Fruit fly (Drosophila melanogaster) whole organism, embryonic: ENCODE results near the gene CG9184.

Experiments
- Aef1 ChIP-seq: fragments of 200-800 bp; sonication (Bioruptor generic); IDR thresholded peaks from 3 replicates; pipeline ENCODE4 v1.3.6; 2022; ENCODE audit warnings: missing biosample characterization, missing genetic modification characterization
- Antp ChIP-seq: fragments of 200-800 bp; sonication (Bioruptor generic); optimal IDR thresholded peaks from 3 replicates; lab custom pipeline; 2016; ENCODE audit warnings: missing biosample characterization, missing genetic modification characterization
- Atf3 ChIP-seq: fragments of 200-800 bp; sonication (Bioruptor generic); optimal IDR thresholded peaks from 3 replicates; lab custom pipeline; 2016; ENCODE audit warnings: missing biosample characterization, missing genetic modification characterization
- CG10565 ChIP-seq: fragments of 200-800 bp; sonication (Bioruptor generic); optimal IDR thresholded peaks from 3 replicates; lab custom pipeline; 2016; ENCODE audit warnings: missing biosample characterization, mild to moderate bottlenecking, missing genetic modification characterization
- CG13296 ChIP-seq: fragments of 200-800 bp; sonication (Bioruptor generic); optimal IDR thresholded peaks from 3 replicates; lab custom pipeline; 2018; ENCODE audit warnings: missing biosample characterization, mild to moderate bottlenecking, missing genetic modification characterization
- CG14710 ChIP-seq: fragments of 200-800 bp; sonication (Bioruptor generic); optimal IDR thresholded peaks from 3 replicates; lab custom pipeline; 2019; ENCODE audit warnings: missing biosample characterization, mild to moderate bottlenecking, missing genetic modification characterization, moderate library complexity
- CG15011 ChIP-seq: fragments of 200-800 bp; sonication (Bioruptor generic); optimal IDR thresholded peaks from 3 replicates; lab custom pipeline; 2018; ENCODE audit warnings: missing biosample characterization, mild to moderate bottlenecking, missing genetic modification characterization
- CG16813 ChIP-seq: fragments of 200-800 bp; sonication (Bioruptor generic); IDR thresholded peaks from 3 replicates; pipeline ENCODE4 v1.3.6; 2022; ENCODE audit warnings: missing biosample characterization, missing genetic modification characterization; ENCODE audit not compliant: partially characterized antibody
- CG17186 ChIP-seq: fragments of 200-800 bp; sonication (Bioruptor generic); optimal IDR thresholded peaks from 3 replicates; lab custom pipeline; 2017; ENCODE audit warnings: missing biosample characterization, missing genetic modification reagents, missing genetic modification characterization
- CG17385 ChIP-seq: fragments of 200-800 bp; sonication (Bioruptor generic); optimal IDR thresholded peaks from 3 replicates; lab custom pipeline; 2018; ENCODE audit warnings: missing biosample characterization, mild to moderate bottlenecking, missing genetic modification characterization
- CG2116 ChIP-seq: fragments of 200-800 bp; sonication (Bioruptor generic); optimal IDR thresholded peaks from 3 replicates; lab custom pipeline; 2018; ENCODE audit warnings: missing biosample characterization, mild to moderate bottlenecking, missing genetic modification characterization
- CG2875 ChIP-seq: fragments of 200-800 bp; sonication (Bioruptor generic); optimal IDR thresholded peaks from 2 replicates; lab custom pipeline; 2017; ENCODE audit warnings: missing biosample characterization, mild to moderate bottlenecking, missing genetic modification characterization, missing genetic modification reagents
- CG30020 ChIP-seq: fragments of 200-800 bp; optimal IDR thresholded peaks from 2 replicates; lab custom pipeline; 2019; ENCODE audit warnings: missing biosample characterization, mild to moderate bottlenecking, missing genetic modification characterization, moderate library complexity
- CG3065 ChIP-seq: fragments of 200-800 bp; sonication (Bioruptor generic); optimal IDR thresholded peaks from 2 replicates; lab custom pipeline; 2016; ENCODE audit warnings: missing biosample characterization, missing genetic modification characterization
- CG31365 ChIP-seq: fragments of 200-800 bp; sonication (Bioruptor generic); optimal IDR thresholded peaks from 2 replicates; lab custom pipeline; 2018; ENCODE audit warnings: missing biosample characterization, mild to moderate bottlenecking, missing genetic modification characterization
- CG3163 ChIP-seq: fragments of 200-800 bp; sonication (Bioruptor generic); optimal IDR thresholded peaks from 3 replicates; lab custom pipeline; 2016; ENCODE audit warnings: missing biosample characterization, missing genetic modification characterization
- CG34422 ChIP-seq: fragments of 200-800 bp; sonication (Bioruptor generic); IDR thresholded peaks from 3 replicates; pipeline ENCODE4 v1.3.6; 2022; ENCODE audit warnings: missing biosample characterization, missing genetic modification characterization
- CG5245 ChIP-seq: fragments of 200-800 bp; sonication (Bioruptor generic); optimal IDR thresholded peaks from 3 replicates; lab custom pipeline; 2016; ENCODE audit warnings: missing biosample characterization, missing genetic modification characterization
- CG6765 ChIP-seq: fragments of 200-800 bp; sonication (Bioruptor generic); optimal IDR thresholded peaks from 3 replicates; lab custom pipeline; 2017; ENCODE audit warnings: missing biosample characterization, mild to moderate bottlenecking, missing genetic modification characterization
- CG7271 ChIP-seq: fragments of 200-800 bp; sonication (Bioruptor generic); optimal IDR thresholded peaks from 2 replicates; lab custom pipeline; 2018; ENCODE audit warnings: missing biosample characterization, mild to moderate bottlenecking, missing genetic modification characterization, moderate library complexity
- CG8359 ChIP-seq: fragments of 200-800 bp; sonication (Bioruptor generic); optimal IDR thresholded peaks from 2 replicates; lab custom pipeline; 2017; ENCODE audit warnings: missing biosample characterization, mild to moderate bottlenecking, missing genetic modification characterization, borderline replicate concordance
- Fer1 ChIP-seq: fragments of 200-800 bp; sonication (Bioruptor generic); optimal IDR thresholded peaks from 2 replicates; lab custom pipeline; 2017; ENCODE audit warnings: missing biosample characterization, mild to moderate bottlenecking, missing genetic modification characterization
- Mes4 ChIP-seq: fragments of 200-800 bp; sonication (Bioruptor generic); optimal IDR thresholded peaks from 2 replicates; lab custom pipeline; 2016; ENCODE audit warnings: missing biosample characterization, missing genetic modification characterization
- Opbp ChIP-seq: fragments of 200-800 bp; sonication (Bioruptor generic); IDR thresholded peaks from 3 replicates; pipeline ENCODE4 v1.3.6; 2022; ENCODE audit warnings: missing biosample characterization, missing genetic modification characterization; ENCODE audit not compliant: partially characterized antibody
- Sin3A ChIP-seq: fragments of >200 bp; optimal IDR thresholded peaks from 2 replicates; lab custom pipeline; 2018
- abd-A ChIP-seq: fragments of 200-800 bp; sonication (Bioruptor generic); optimal IDR thresholded peaks from 3 replicates; lab custom pipeline; 2019; ENCODE audit warnings: missing biosample characterization, mild to moderate bottlenecking, missing genetic modification characterization, moderate library complexity
- ash1 ChIP-seq: fragments of 200-800 bp; sonication (Bioruptor generic); optimal IDR thresholded peaks from 2 replicates; lab custom pipeline; 2018; ENCODE audit warnings: missing biosample characterization, mild to moderate bottlenecking, missing genetic modification characterization
- chinmo ChIP-seq: fragments of 200-800 bp; sonication (Bioruptor generic); IDR thresholded peaks from 4 replicates; pipeline ENCODE4 v1.3.6; 2022; ENCODE audit warnings: missing biosample characterization, missing genetic modification characterization; ENCODE audit not compliant: partially characterized antibody
- crc ChIP-seq: fragments of 200-800 bp; sonication (Bioruptor generic); optimal IDR thresholded peaks from 2 replicates; lab custom pipeline; 2016; ENCODE audit warnings: missing biosample characterization, missing genetic modification characterization
- cwo ChIP-seq: fragments of 200-800 bp; sonication (Bioruptor generic); optimal IDR thresholded peaks from 3 replicates; lab custom pipeline; 2017; ENCODE audit warnings: missing biosample characterization, missing genetic modification characterization, mild to moderate bottlenecking, moderate library complexity, missing genetic modification reagents
- dati ChIP-seq: fragments of 200-800 bp; sonication (Bioruptor generic); IDR thresholded peaks from 2 replicates; pipeline ENCODE4 v1.3.6; 2022; ENCODE audit warnings: missing biosample characterization, missing genetic modification characterization
- ems ChIP-seq: fragments of 200-800 bp; sonication (Bioruptor generic); optimal IDR thresholded peaks from 3 replicates; lab custom pipeline; 2016; ENCODE audit warnings: missing biosample characterization, missing genetic modification characterization
- eve ChIP-seq, 2 experiments: fragments of >200 bp; optimal IDR thresholded peaks; 2 replicates each; lab custom pipeline; 2017; ENCODE audit warnings: missing biosample characterization in 2 of 2, missing genetic modification characterization in 2 of 2
- gem ChIP-seq: fragments of 200-800 bp; sonication (Bioruptor generic); optimal IDR thresholded peaks from 2 replicates; lab custom pipeline; 2019; ENCODE audit warnings: missing biosample characterization, mild to moderate bottlenecking, missing genetic modification characterization, moderate library complexity
- grau ChIP-seq: fragments of 200-800 bp; optimal IDR thresholded peaks from 3 replicates; lab custom pipeline; 2019; ENCODE audit warnings: missing biosample characterization, mild to moderate bottlenecking, missing genetic modification characterization, moderate library complexity
- hb ChIP-seq: fragments of 200-800 bp; sonication (Bioruptor generic); IDR thresholded peaks from 3 replicates; pipeline ENCODE4 v1.3.6; 2022; ENCODE audit warnings: missing biosample characterization, missing genetic modification characterization; ENCODE audit not compliant: partially characterized antibody
- hth ChIP-seq: fragments of >200 bp; optimal IDR thresholded peaks from 2 replicates; lab custom pipeline; 2017; ENCODE audit warnings: inconsistent platforms
- ken ChIP-seq: fragments of 200-800 bp; sonication (Bioruptor generic); IDR thresholded peaks from 3 replicates; pipeline ENCODE4 v1.3.6; 2022; ENCODE audit warnings: missing biosample characterization, missing genetic modification characterization
- klu ChIP-seq: fragments of 200-800 bp; sonication (Bioruptor generic); IDR thresholded peaks from 2 replicates; pipeline ENCODE4 v1.3.6; 2022; ENCODE audit warnings: missing biosample characterization, missing genetic modification characterization
- lbe ChIP-seq: fragments of 200-800 bp; sonication (Bioruptor generic); optimal IDR thresholded peaks from 2 replicates; lab custom pipeline; 2016; ENCODE audit warnings: missing biosample characterization, mild to moderate bottlenecking, missing genetic modification characterization
- lola ChIP-seq, 3 experiments: fragments of >200 bp in 2 of 3; fragments of 200-800 bp in 1 of 3; sonication (Bioruptor generic) in 1 of 3; optimal IDR thresholded peaks; 2 replicates each; lab custom pipeline; 2017 to 2019; ENCODE audit warnings: missing biosample characterization in 3 of 3, missing genetic modification characterization in 3 of 3, mild to moderate bottlenecking in 1 of 3, moderate library complexity in 1 of 3
- mirr ChIP-seq: fragments of 200-800 bp; sonication (Bioruptor generic); optimal IDR thresholded peaks from 3 replicates; lab custom pipeline; 2018; ENCODE audit warnings: missing biosample characterization, mild to moderate bottlenecking, missing genetic modification characterization
- nerfin-2 ChIP-seq: fragments of 200-800 bp; sonication (Bioruptor generic); IDR thresholded peaks from 2 replicates; pipeline ENCODE4 v1.3.6; 2022; ENCODE audit warnings: missing biosample characterization, missing genetic modification characterization; ENCODE audit not compliant: partially characterized antibody
- pita ChIP-seq: fragments of 200-800 bp; sonication (Bioruptor generic); optimal IDR thresholded peaks from 2 replicates; lab custom pipeline; 2017; ENCODE audit warnings: missing biosample characterization, mild to moderate bottlenecking, missing genetic modification characterization
- pros ChIP-seq: fragments of 200-800 bp; sonication (Bioruptor generic); optimal IDR thresholded peaks from 3 replicates; lab custom pipeline; 2019; ENCODE audit warnings: missing biosample characterization, mild to moderate bottlenecking, missing genetic modification characterization, moderate library complexity
- so ChIP-seq: fragments of 200-800 bp; sonication (Bioruptor generic); IDR thresholded peaks from 3 replicates; pipeline ENCODE4 v1.3.6; 2022; ENCODE audit warnings: missing biosample characterization, missing genetic modification characterization
- ssp ChIP-seq: fragments of 200-800 bp; sonication (Bioruptor generic); IDR thresholded peaks from 2 replicates; pipeline ENCODE4 v1.3.6; 2022; ENCODE audit warnings: missing biosample characterization, missing genetic modification characterization
- toy ChIP-seq: fragments of 200-800 bp; sonication (Bioruptor generic); IDR thresholded peaks from 2 replicates; pipeline ENCODE4 v1.3.6; 2022; ENCODE audit warnings: missing biosample characterization, missing genetic modification characterization
- trem ChIP-seq: fragments of 200-800 bp; optimal IDR thresholded peaks from 3 replicates; lab custom pipeline; 2019; ENCODE audit warnings: missing biosample characterization, mild to moderate bottlenecking, missing genetic modification characterization, moderate library complexity

CG9184 gene

DNA sequence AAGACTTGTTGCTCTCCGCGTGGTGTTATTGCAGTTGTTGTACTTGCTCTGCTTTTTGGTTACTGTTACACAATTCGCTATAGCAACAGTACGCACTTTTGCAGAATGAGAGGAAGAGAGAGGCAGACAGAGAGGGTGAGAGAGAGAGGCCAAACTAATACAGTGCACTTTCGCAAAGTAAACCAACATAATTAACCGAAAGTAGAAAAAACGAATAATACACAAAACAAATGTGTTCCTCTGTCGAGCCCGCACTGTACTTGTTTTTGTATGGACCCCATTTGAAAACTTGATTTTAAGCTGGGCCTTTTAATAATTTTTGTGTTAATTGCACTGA lies 12.8 kb upstream of the CG9184 start (continued):
- TF ChIP-seq Opbp (no peak), CG17385 (peak; percentile 29), CG7271 (tag; lab: Kevin White, UChicago) (no peak), Sin3A (lab: Kevin White, UChicago) (no peak), CG31365 (tag; lab: Kevin White, UChicago) (peak; percentile 7), klu (no peak), dati (GFP tag; lab: Robert Waterston, UW) (no peak), lola (GFP tag; optimal IDR thresholded peaks at IDR 0.05; lab: Kevin White, UChicago) (no peak), hb (GFP tag; lab: Robert Waterston, UW) (no peak), ssp (GFP tag; lab: Robert Waterston, UW) (no peak), CG3163 (GFP tag; lab: Kevin White, UChicago) (peak; percentile 15), cwo (GFP tag; lab: Kevin White, UChicago) (peak; percentile 25), CG2875 (GFP tag; lab: Kevin White, UChicago) (no peak), CG2116 (GFP tag; lab: Kevin White, UChicago) (no peak), Aef1 (GFP tag; lab: Robert Waterston, UW) (peak; percentile 60), Antp (GFP tag; lab: Kevin White, UChicago) (peak; percentile 40), trem (no peak), nerfin-2 (GFP tag; lab: Robert Waterston, UW) (no peak), CG6765 (GFP tag; lab: Kevin White, UChicago) (no peak), ken (GFP tag; lab: Robert Waterston, UW) (peak; percentile 51; the same call in 1 of the 3 replicates), CG8359 (GFP tag; lab: Kevin White, UChicago) (no peak), pros (GFP tag; lab: Kevin White, UChicago) (no peak)

DNA sequence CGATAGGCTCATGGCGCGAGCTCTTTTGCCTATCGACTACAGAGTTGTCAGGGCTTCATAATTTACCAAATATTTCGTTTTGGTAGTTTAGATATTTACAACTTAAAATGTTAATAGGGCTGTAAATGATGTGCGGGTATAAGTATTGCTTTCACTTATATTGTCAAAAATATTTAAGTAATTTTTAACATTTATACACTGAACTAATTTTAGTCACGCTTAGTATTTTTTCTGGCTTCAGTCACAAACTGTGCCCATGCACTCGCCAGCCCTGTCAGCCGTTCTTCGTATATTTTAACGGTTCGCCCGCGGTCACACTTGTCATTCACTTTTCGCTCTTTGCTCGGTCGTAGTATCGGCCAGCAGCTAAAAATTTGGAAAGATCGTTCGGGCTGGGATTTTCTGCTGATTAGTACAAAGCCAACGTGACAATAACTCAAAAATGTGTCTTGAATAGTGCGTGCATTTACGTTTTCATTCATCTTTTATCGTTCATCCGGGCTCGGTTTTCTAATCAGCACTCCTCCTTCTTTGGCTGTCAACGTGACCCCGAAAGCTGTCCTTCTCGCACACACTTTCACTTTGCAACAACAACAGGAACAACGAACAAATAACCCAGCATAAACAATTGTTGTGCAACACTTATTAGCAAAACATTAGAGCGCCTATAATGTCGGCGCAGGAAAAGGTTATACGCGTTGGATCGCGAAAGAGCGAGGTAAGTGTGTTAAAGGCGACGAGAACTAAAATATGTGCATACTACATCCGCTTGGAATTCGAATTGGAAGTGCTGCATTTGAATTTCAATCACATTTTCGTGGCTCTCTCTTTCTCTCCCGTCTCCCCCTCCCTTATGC lies 12.2 kb upstream of the CG9184 start, which contains the start of the genes Hmbs and CG2211:
Hmbs (plus strand) TSS at position 319 of the 857 bp plus-strand sequence.
CG2211 (minus strand) TSS at position 789 of the 857 bp plus-strand sequence.
- TF ChIP-seq CG13296 (GFP tag; lab: Kevin White, UChicago) (peak; percentile 88), CG16813 (GFP tag; lab: Robert Waterston, UW) (peak; percentile 54), hth (lab: Kevin White, UChicago) (no peak), lbe (peak; percentile 86), gem (peak; percentile 89), ash1 (peak; percentile 17), abd-A (tag; lab: Kevin White, UChicago) (no peak), chinmo (GFP tag; lab: Robert Waterston, UW) (0 out of 4 replicates have a peak, but pooled peaks have one; percentile 39), CG3065 (peak; percentile 68), CG15011 (GFP tag; lab: Kevin White, UChicago) (peak; percentile 69), pita (GFP tag; lab: Kevin White, UChicago) (no peak), CG17186 (GFP tag; lab: Kevin White, UChicago) (peak; percentile 89), CG10565 (GFP tag; lab: Kevin White, UChicago) (peak; percentile 73), so (GFP tag; lab: Robert Waterston, UW) (peak; percentile 79; the same call in 2 of the 3 replicates), toy (0 out of 2 replicates have a peak, but pooled peaks have one; percentile 51), grau (tag; lab: Kevin White, UChicago) (peak; percentile 86), CG34422 (peak; percentile 88), Atf3 (GFP tag; lab: Kevin White, UChicago) (peak; percentile 80), CG30020 (tag; lab: Kevin White, UChicago) (peak; percentile 81), crc (peak; percentile 76), mirr (GFP tag; lab: Kevin White, UChicago) (peak; percentile 80), CG14710 (tag; lab: Kevin White, UChicago) (peak; percentile 95), CG5245 (GFP tag; lab: Kevin White, UChicago) (peak; percentile 83), eve (GFP tag; optimal IDR thresholded peaks at IDR 0.05; lab: Kevin White, UChicago) (no peak), Mes4 (GFP tag; lab: Kevin White, UChicago) (peak; percentile 87), Fer1 (GFP tag; lab: Kevin White, UChicago) (peak; percentile 88), ems (GFP tag; lab: Kevin White, UChicago) (peak; percentile 91)
